Worm (Caenorhabditis elegans) whole organism, L4 larva: ENCODE measurements around the gene T10B10.8.

ENCODE experiments used
- ceh-32 ChIP-seq: sonication (generic microtip); optimal IDR thresholded peaks from 2 replicates; lab custom pipeline; 2016; ENCODE audit warnings: mild to moderate bottlenecking, missing genetic modification characterization, missing compliant biosample characterization; ENCODE audit not compliant: poor library complexity
- fos-1 ChIP-seq: fragments of 150-350 bp; optimal IDR thresholded peaks from 2 replicates; lab custom pipeline; 2014; ENCODE audit warnings: missing biosample characterization, missing genetic modification characterization
- lin-39 ChIP-seq: fragments of 150-350 bp; optimal IDR thresholded peaks from 2 replicates; lab custom pipeline; 2014; ENCODE audit warnings: missing biosample characterization, missing genetic modification reagents, missing genetic modification characterization
- nhr-237 ChIP-seq: sonication (generic microtip); optimal IDR thresholded peaks from 2 replicates; lab custom pipeline; 2017; ENCODE audit warnings: missing biosample characterization, missing genetic modification characterization

- TF ChIP-seq nhr-237 (tag; lab: Kevin White, UChicago): no peak
- TF ChIP-seq fos-1: no peak
- no peak for TF ChIP-seq ceh-32 (tag; lab: Kevin White, UChicago)
- no peak for TF ChIP-seq lin-39 (tag; lab: Kevin White, UChicago)
These were observed 11.0 kb downstream of the T10B10.8 start for ce11 chrX:15155054-15155453.
